Fruit fly (Drosophila melanogaster) whole organism, adult: ENCODE results near the gene wcy.

ENCODE experiments used
- CG12768 ChIP-seq: fragments of 200-800 bp; sonication (Bioruptor generic); optimal IDR thresholded peaks from 2 replicates; lab custom pipeline; 2017; ENCODE audit warnings: missing biosample characterization, missing genetic modification characterization, mild to moderate bottlenecking, moderate library complexity, missing genetic modification reagents
- CG14711 ChIP-seq: fragments of 200-800 bp; sonication (Bioruptor generic); optimal IDR thresholded peaks from 2 replicates; lab custom pipeline; 2018; ENCODE audit warnings: missing biosample characterization, mild to moderate bottlenecking, missing genetic modification characterization, moderate library complexity
- CG1620 ChIP-seq: fragments of 200-800 bp; sonication (Bioruptor generic); optimal IDR thresholded peaks from 2 replicates; lab custom pipeline; 2016; ENCODE audit warnings: missing biosample characterization, missing genetic modification characterization
- cic ChIP-seq: fragments of 200-800 bp; sonication (Bioruptor generic); optimal IDR thresholded peaks from 2 replicates; lab custom pipeline; 2017; ENCODE audit warnings: missing biosample characterization, mild to moderate bottlenecking, missing genetic modification characterization, moderate library complexity
- kay ChIP-seq: fragments of 200-800 bp; sonication (Bioruptor generic); peaks from one replicate; lab custom pipeline; 2016; ENCODE audit warnings: missing biosample characterization, missing genetic modification characterization, borderline replicate concordance
- ovo ChIP-seq: fragments of 200-800 bp; sonication (Bioruptor generic); optimal IDR thresholded peaks from 2 replicates; lab custom pipeline; 2016; ENCODE audit warnings: missing biosample characterization, missing genetic modification characterization

DNA sequence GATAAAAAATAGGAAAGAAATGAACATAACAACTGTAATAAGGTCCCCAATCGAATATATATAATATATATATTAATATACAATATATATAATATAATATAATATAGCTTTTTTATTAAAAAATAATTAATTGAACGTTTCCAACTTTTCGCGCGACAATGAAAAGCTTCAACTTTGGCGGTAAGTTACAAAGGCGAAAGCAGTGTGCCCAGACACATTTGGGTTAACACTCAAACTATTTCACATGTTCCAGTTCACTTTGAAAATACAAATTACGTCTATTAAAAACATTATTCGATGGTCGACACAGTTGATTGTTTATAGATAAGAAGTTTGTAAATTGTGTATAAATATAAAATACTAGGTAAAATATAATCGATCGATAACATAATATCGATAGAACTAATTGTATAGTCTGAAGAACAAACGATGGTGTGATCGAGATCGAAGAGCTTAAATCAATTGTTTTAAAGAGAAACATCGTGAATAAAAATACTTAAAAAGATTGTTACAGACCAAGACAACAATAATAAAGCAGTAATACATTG is 28.5 kb upstream of the wcy start:
- TF ChIP-seq CG14711 = no peak
- no peak for TF ChIP-seq CG12768 (GFP tag; lab: Kevin White, UChicago)
- no peak for TF ChIP-seq cic (GFP tag; lab: Kevin White, UChicago)
- no peak for TF ChIP-seq CG1620
- TF ChIP-seq ovo (GFP tag; lab: Kevin White, UChicago) = no peak
- no peak for TF ChIP-seq kay (GFP tag; lab: Kevin White, UChicago)
